Worm (Caenorhabditis elegans) whole organism, L1 larva: ENCODE data around the gene sth-1.

Source experiments
- C34B4.2 ChIP-seq: sonication (generic microtip); optimal IDR thresholded peaks from 2 replicates; lab custom pipeline; 2017; ENCODE audit warnings: mild to moderate bottlenecking, missing genetic modification characterization, missing compliant biosample characterization
- F16B12.6 ChIP-seq: fragments of 150-350 bp; optimal IDR thresholded peaks from 2 replicates; lab custom pipeline; 2014; ENCODE audit warnings: missing biosample characterization, missing genetic modification characterization
- alr-1 ChIP-seq: fragments of 200-800 bp; sonication (Bioruptor generic); optimal IDR thresholded peaks from 2 replicates; lab custom pipeline; 2018; ENCODE audit warnings: borderline replicate concordance, mild to moderate bottlenecking, missing genetic modification characterization, missing compliant biosample characterization
- aly-2 ChIP-seq: fragments of 150-350 bp; optimal IDR thresholded peaks from 2 replicates; lab custom pipeline; 2014; ENCODE audit warnings: missing biosample characterization, missing genetic modification characterization
- ceh-63 ChIP-seq: fragments of 200-800 bp; sonication (Bioruptor generic); optimal IDR thresholded peaks from 2 replicates; lab custom pipeline; 2018; ENCODE audit warnings: mild to moderate bottlenecking, missing genetic modification characterization, missing compliant biosample characterization
- ceh-8 ChIP-seq: fragments of 200-800 bp; sonication (Bioruptor generic); optimal IDR thresholded peaks from 2 replicates; lab custom pipeline; 2018; ENCODE audit warnings: mild to moderate bottlenecking, missing genetic modification characterization, moderate library complexity, missing compliant biosample characterization
- ceh-88 ChIP-seq: fragments of 200-800 bp; sonication (Bioruptor generic); IDR thresholded peaks from 2 replicates; pipeline ENCODE4 v1.3.6; 2022; ENCODE audit warnings: missing genetic modification characterization, missing compliant biosample characterization
- ceh-90 ChIP-seq: sonication (generic microtip); optimal IDR thresholded peaks from 2 replicates; lab custom pipeline; 2016; ENCODE audit warnings: missing genetic modification characterization, missing compliant biosample characterization
- ces-1 ChIP-seq: fragments of 150-350 bp; optimal IDR thresholded peaks from 2 replicates; lab custom pipeline; 2014; ENCODE audit warnings: missing biosample characterization, missing genetic modification reagents, missing genetic modification characterization
- dpl-1 ChIP-seq, 3 experiments: fragments of 150-350 bp in 2 of 3; sonication (generic microtip) in 1 of 3; optimal IDR thresholded peaks; 2 replicates each; lab custom pipeline; 2014 to 2017; ENCODE audit warnings: missing biosample characterization in 3 of 3, missing genetic modification characterization in 3 of 3, missing genetic modification reagents in 3 of 3
- efl-1 ChIP-seq, 4 experiments: fragments of 150-350 bp; optimal IDR thresholded peaks in 3 of 4; peaks in 1 of 4; 1 replicate in 1 of 4; 2 replicates in 3 of 4; lab custom pipeline; 2014; ENCODE audit warnings: missing biosample characterization in 2 of 4, missing genetic modification characterization in 2 of 4, missing genetic modification reagents in 2 of 4
- efl-3 ChIP-seq: fragments of 200-800 bp; sonication (Bioruptor generic); optimal IDR thresholded peaks from 2 replicates; lab custom pipeline; 2018; ENCODE audit warnings: mild to moderate bottlenecking, missing genetic modification characterization, missing compliant biosample characterization
- elt-2 ChIP-seq: sonication (generic microtip); optimal IDR thresholded peaks from 2 replicates; lab custom pipeline; 2016; ENCODE audit warnings: missing genetic modification characterization, mild to moderate bottlenecking, inconsistent platforms, missing compliant biosample characterization, missing genetic modification reagents
- ets-5 ChIP-seq: fragments of 200-800 bp; sonication (Bioruptor generic); IDR thresholded peaks from 2 replicates; pipeline ENCODE4 v1.3.6; 2022; ENCODE audit warnings: missing genetic modification characterization, missing compliant biosample characterization
- fkh-10 ChIP-seq: sonication (generic microtip); optimal IDR thresholded peaks from 2 replicates; lab custom pipeline; 2017; ENCODE audit warnings: missing biosample characterization, missing genetic modification reagents, missing genetic modification characterization
- fkh-4 ChIP-seq: sonication (generic microtip); optimal IDR thresholded peaks from 2 replicates; lab custom pipeline; 2016; ENCODE audit warnings: missing compliant biosample characterization, missing genetic modification characterization, borderline replicate concordance
- fkh-8 ChIP-seq: sonication (generic microtip); optimal IDR thresholded peaks from 2 replicates; lab custom pipeline; 2016; ENCODE audit warnings: mild to moderate bottlenecking, missing genetic modification characterization, missing compliant biosample characterization
- hlh-17 ChIP-seq: fragments of 200-800 bp; sonication (Bioruptor generic); optimal IDR thresholded peaks from 2 replicates; lab custom pipeline; 2018; ENCODE audit warnings: missing genetic modification characterization, mild to moderate bottlenecking, missing compliant biosample characterization, moderate library complexity, borderline replicate concordance
- jun-1 ChIP-seq: fragments of 150-350 bp; optimal IDR thresholded peaks from 2 replicates; lab custom pipeline; 2014; ENCODE audit warnings: missing biosample characterization, missing genetic modification reagents, missing genetic modification characterization
- lin-15B ChIP-seq: fragments of 150-350 bp; sonication (generic microtip); optimal IDR thresholded peaks from 3 replicates; lab custom pipeline; 2014; ENCODE audit warnings: missing biosample characterization, missing genetic modification characterization
- lin-39 ChIP-seq: fragments of 150-350 bp; optimal IDR thresholded peaks from 2 replicates; lab custom pipeline; 2014; ENCODE audit warnings: missing biosample characterization, missing genetic modification reagents, missing genetic modification characterization
- lsy-2 ChIP-seq, 2 experiments: fragments of 150-350 bp; optimal IDR thresholded peaks; 2 replicates each; lab custom pipeline; 2014; ENCODE audit warnings: missing biosample characterization in 2 of 2, missing genetic modification characterization in 2 of 2
- mef-2 ChIP-seq: fragments of 150-350 bp; optimal IDR thresholded peaks from 2 replicates; lab custom pipeline; 2014; ENCODE audit warnings: missing biosample characterization, missing genetic modification characterization
- mep-1 ChIP-seq: fragments of 150-350 bp; optimal IDR thresholded peaks from 2 replicates; lab custom pipeline; 2014; ENCODE audit warnings: missing biosample characterization, missing genetic modification characterization
- nhr-11 ChIP-seq: fragments of 150-350 bp; optimal IDR thresholded peaks from 2 replicates; lab custom pipeline; 2014; ENCODE audit warnings: missing biosample characterization, missing genetic modification characterization
- nhr-12 ChIP-seq: sonication (generic microtip); optimal IDR thresholded peaks from 2 replicates; lab custom pipeline; 2017; ENCODE audit warnings: missing biosample characterization, missing genetic modification characterization
- nhr-20 ChIP-seq: sonication (generic microtip); optimal IDR thresholded peaks from 2 replicates; lab custom pipeline; 2016; ENCODE audit warnings: mild to moderate bottlenecking, missing genetic modification characterization, missing compliant biosample characterization
- nhr-237 ChIP-seq: fragments of 150-350 bp; optimal IDR thresholded peaks from 2 replicates; lab custom pipeline; 2014; ENCODE audit warnings: missing biosample characterization, missing genetic modification characterization
- nhr-28 ChIP-seq: fragments of 150-350 bp; optimal IDR thresholded peaks from 2 replicates; lab custom pipeline; 2014; ENCODE audit warnings: missing biosample characterization, missing genetic modification characterization
- nhr-47 ChIP-seq: sonication (generic microtip); optimal IDR thresholded peaks from 2 replicates; lab custom pipeline; 2016; ENCODE audit warnings: mild to moderate bottlenecking, missing genetic modification characterization, moderate library complexity, missing compliant biosample characterization
- nhr-71 ChIP-seq: sonication (generic microtip); optimal IDR thresholded peaks from 2 replicates; lab custom pipeline; 2016; ENCODE audit warnings: mild to moderate bottlenecking, missing genetic modification characterization, moderate library complexity, missing compliant biosample characterization
- nhr-76 ChIP-seq: sonication (generic microtip); optimal IDR thresholded peaks from 2 replicates; lab custom pipeline; 2017; ENCODE audit warnings: missing biosample characterization, missing genetic modification characterization
- nhr-84 ChIP-seq: sonication (generic microtip); optimal IDR thresholded peaks from 2 replicates; lab custom pipeline; 2017; ENCODE audit warnings: missing biosample characterization, missing genetic modification characterization
- nhr-85 ChIP-seq: sonication (generic microtip); peaks from one replicate; lab custom pipeline; 2016; ENCODE audit warnings: missing genetic modification characterization, inconsistent platforms, missing compliant biosample characterization
- pax-3 ChIP-seq: fragments of 200-800 bp; sonication (Bioruptor generic); optimal IDR thresholded peaks from 2 replicates; lab custom pipeline; 2018; ENCODE audit warnings: mild to moderate bottlenecking, missing genetic modification characterization, moderate library complexity, missing compliant biosample characterization
- rnt-1 ChIP-seq: sonication (generic microtip); optimal IDR thresholded peaks from 2 replicates; lab custom pipeline; 2016; ENCODE audit warnings: mild to moderate bottlenecking, missing genetic modification characterization, moderate library complexity, missing compliant biosample characterization
- sox-4 ChIP-seq: sonication (generic microtip); optimal IDR thresholded peaks from 2 replicates; lab custom pipeline; 2016; ENCODE audit warnings: missing genetic modification characterization, missing compliant biosample characterization
- sptf-1 ChIP-seq: fragments of 150-350 bp; optimal IDR thresholded peaks from 2 replicates; lab custom pipeline; 2014; ENCODE audit warnings: missing biosample characterization, missing genetic modification characterization
- swsn-7 ChIP-seq: sonication (generic microtip); optimal IDR thresholded peaks from 2 replicates; lab custom pipeline; 2016; ENCODE audit warnings: missing genetic modification characterization, missing compliant biosample characterization
- tbx-2 ChIP-seq: sonication (generic microtip); optimal IDR thresholded peaks from 2 replicates; lab custom pipeline; 2016; ENCODE audit warnings: missing genetic modification characterization, missing compliant biosample characterization
- tlp-1 ChIP-seq: fragments of 150-350 bp; optimal IDR thresholded peaks from 2 replicates; lab custom pipeline; 2014; ENCODE audit warnings: missing biosample characterization, missing genetic modification characterization
- unc-30 ChIP-seq: sonication (generic microtip); optimal IDR thresholded peaks from 2 replicates; lab custom pipeline; 2017; ENCODE audit warnings: missing biosample characterization, missing genetic modification characterization
- unc-62 ChIP-seq: fragments of 150-350 bp; optimal IDR thresholded peaks from 2 replicates; lab custom pipeline; 2014; ENCODE audit warnings: missing biosample characterization, missing genetic modification reagents, missing genetic modification characterization
- unc-86 ChIP-seq: sonication (generic microtip); optimal IDR thresholded peaks from 2 replicates; lab custom pipeline; 2016; ENCODE audit warnings: missing genetic modification characterization, missing compliant biosample characterization
- unc-98 ChIP-seq: fragments of 200-800 bp; sonication (Bioruptor generic); IDR thresholded peaks from 2 replicates; pipeline ENCODE4 v1.3.6; 2022; ENCODE audit warnings: missing genetic modification characterization, missing compliant biosample characterization
- vab-15 ChIP-seq: sonication (generic microtip); optimal IDR thresholded peaks from 2 replicates; lab custom pipeline; 2017; ENCODE audit warnings: missing genotype, mild to moderate bottlenecking, missing genetic modification characterization, missing compliant biosample characterization
- zip-4 ChIP-seq: fragments of 200-800 bp; sonication (Bioruptor generic); optimal IDR thresholded peaks from 2 replicates; lab custom pipeline; 2018; ENCODE audit warnings: mild to moderate bottlenecking, missing genetic modification characterization, moderate library complexity, missing compliant biosample characterization
- ztf-11 ChIP-seq, 2 experiments: sonication (generic microtip); optimal IDR thresholded peaks; 2 replicates each; lab custom pipeline; 2016 to 2017; ENCODE audit warnings: missing genetic modification characterization in 2 of 2, missing biosample characterization in 1 of 2, missing compliant biosample characterization in 1 of 2

sth-1 gene

ce11 chrV:8027429-8028142 lies 24.4 kb upstream of the sth-1 start (continued):
- no peak for TF ChIP-seq dpl-1 (GFP tag; optimal IDR thresholded peaks at IDR 0.05; lab: Kevin White, UChicago)
- no peak for TF ChIP-seq lin-15B
- no peak for TF ChIP-seq fkh-10 (GFP tag; lab: Kevin White, UChicago)
- TF ChIP-seq nhr-12 (tag; lab: Kevin White, UChicago): no peak
- TF ChIP-seq ets-5 (GFP tag; lab: Robert Waterston, UW): no peak
- no peak for TF ChIP-seq lin-39 (tag; lab: Kevin White, UChicago)
- no peak for TF ChIP-seq elt-2 (tag; lab: Kevin White, UChicago)
- TF ChIP-seq nhr-11: no peak
- no peak for TF ChIP-seq nhr-237
- peak; percentile 21 for TF ChIP-seq nhr-71
- no peak for TF ChIP-seq ceh-8 (GFP tag; lab: Kevin White, UChicago)
- no peak for TF ChIP-seq fkh-8 (tag; lab: Kevin White, UChicago)
- no peak for TF ChIP-seq sox-4 (tag; lab: Kevin White, UChicago)
- TF ChIP-seq alr-1: no peak
- TF ChIP-seq vab-15 (tag; lab: Kevin White, UChicago): no peak
- no peak for TF ChIP-seq nhr-84 (tag; lab: Kevin White, UChicago)
- TF ChIP-seq nhr-85 (tag; lab: Kevin White, UChicago): peak; percentile 90
- TF ChIP-seq zip-4 (GFP tag; lab: Kevin White, UChicago): no peak
- no peak for TF ChIP-seq ceh-63
- TF ChIP-seq tlp-1 (tag; lab: Kevin White, UChicago): no peak
- TF ChIP-seq, all 84 proteins: peak for 11

DNA sequence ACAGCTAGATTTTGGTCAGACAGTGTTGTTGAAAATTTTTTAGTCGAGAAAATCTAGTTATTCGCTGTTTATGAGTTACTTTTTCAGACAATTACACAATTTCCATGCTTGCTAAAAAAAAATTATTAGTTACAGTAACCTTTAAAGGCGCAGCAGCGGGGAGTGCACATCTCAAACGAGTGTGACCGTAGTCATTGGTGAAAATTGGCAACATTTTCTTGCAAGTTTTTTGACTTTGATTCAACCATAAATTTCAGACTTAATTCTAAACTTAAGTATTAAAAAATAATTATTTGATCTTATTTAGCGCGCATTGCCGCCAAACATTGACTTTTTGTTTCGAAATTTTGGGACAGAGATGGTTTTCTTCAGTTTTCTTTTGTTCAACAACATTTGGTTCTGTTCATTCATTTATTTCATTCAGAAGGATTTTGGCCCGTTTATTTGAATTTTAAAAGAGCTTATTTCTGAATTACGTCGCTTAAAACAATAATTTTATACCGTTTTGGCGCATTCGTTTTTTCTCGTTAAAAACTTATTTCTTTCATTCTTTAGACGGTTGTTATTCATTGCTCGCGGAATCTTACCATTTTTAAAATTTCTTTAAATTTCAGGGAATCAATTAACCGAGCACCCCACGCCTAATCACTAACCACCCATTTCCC lies 23.0 kb upstream of the sth-1 start, which contains the start of gene oma-2:
oma-2 (plus strand) TSS at position 615 of the 665 bp plus-strand sequence.
- no peak for TF ChIP-seq aly-2 (tag; lab: Kevin White, UChicago)
- TF ChIP-seq lsy-2 (tag; optimal IDR thresholded peaks at IDR 0.05; lab: Kevin White, UChicago): peak in 1 of 2 experiments; percentile 7
- no peak for TF ChIP-seq mef-2 (tag; lab: Kevin White, UChicago)
- no peak for TF ChIP-seq unc-30

- no peak for TF ChIP-seq ztf-11 (tag; optimal IDR thresholded peaks at IDR 0.05; lab: Kevin White, UChicago)
- no peak for TF ChIP-seq ces-1 (GFP tag; lab: Kevin White, UChicago)
- no peak for TF ChIP-seq nhr-76
- TF ChIP-seq lin-39 (tag; lab: Kevin White, UChicago): peak; percentile 6
- TF ChIP-seq unc-30: no peak
- no peak for TF ChIP-seq unc-98
- no peak for TF ChIP-seq ceh-88 (GFP tag; lab: Robert Waterston, UW)
- no peak for TF ChIP-seq efl-3
- peak; percentile 70 for TF ChIP-seq nhr-47 (tag; lab: Kevin White, UChicago)
- no peak for TF ChIP-seq ceh-8 (GFP tag; lab: Kevin White, UChicago)
- peak; percentile 70 for TF ChIP-seq rnt-1
- no peak for TF ChIP-seq fkh-4 (tag; lab: Kevin White, UChicago)
- TF ChIP-seq F16B12.6 (tag; lab: Kevin White, UChicago): peak; percentile 52
- no peak for TF ChIP-seq jun-1
- TF ChIP-seq hlh-17: no peak
- peak; percentile 71 for TF ChIP-seq nhr-20
- TF ChIP-seq zip-4 (GFP tag; lab: Kevin White, UChicago): no peak
- TF ChIP-seq unc-86 (tag; lab: Kevin White, UChicago): peak; percentile 39
- no peak for TF ChIP-seq ceh-90 (tag; lab: Kevin White, UChicago)
- TF ChIP-seq mep-1 (tag; lab: Kevin White, UChicago): no peak
- no peak for TF ChIP-seq pax-3
- TF ChIP-seq C34B4.2 (tag; lab: Kevin White, UChicago): no peak
- TF ChIP-seq swsn-7 (tag; lab: Kevin White, UChicago): peak; percentile 53
- no peak for TF ChIP-seq unc-62
- peak; percentile 97 to 99 for TF ChIP-seq efl-1 (optimal IDR thresholded peaks at IDR 0.05; lab: Kevin White, UChicago)
- TF ChIP-seq efl-1 (GFP tag; optimal IDR thresholded peaks at IDR 0.05 in 1 of 2; lab: Kevin White, UChicago): peak; percentile 97 to 100
- no peak for TF ChIP-seq sptf-1
- peak; percentile 66 for TF ChIP-seq tbx-2 (tag; lab: Kevin White, UChicago)
- TF ChIP-seq nhr-28 (tag; lab: Kevin White, UChicago): no peak
Measured at ce11 chrV:8031121-8031520, 20.8 kb upstream of the sth-1 start, which contains the start of gene vars-1. Gene vars-1 (plus strand): TSS chrV:8031411.
